Worm (Caenorhabditis elegans) whole organism, L1 larva: ENCODE results near the gene hsp-60.
A peak's percentile ranks its signal among the peaks of the same experiment; 100 is the strongest.

Experiments used
- C04F5.9 ChIP-seq: sonication (generic microtip); optimal IDR thresholded peaks from 2 replicates; lab custom pipeline; 2016; ENCODE audit warnings: missing genetic modification characterization, missing compliant biosample characterization
- C16A3.4 ChIP-seq: fragments of 150-350 bp; optimal IDR thresholded peaks from 2 replicates; lab custom pipeline; 2014; ENCODE audit warnings: missing biosample characterization, missing genetic modification characterization
- C34B4.2 ChIP-seq: sonication (generic microtip); optimal IDR thresholded peaks from 2 replicates; lab custom pipeline; 2017; ENCODE audit warnings: mild to moderate bottlenecking, missing genetic modification characterization, missing compliant biosample characterization
- Y116A8C.19 ChIP-seq: sonication (generic microtip); optimal IDR thresholded peaks from 2 replicates; lab custom pipeline; 2016; ENCODE audit warnings: missing compliant biosample characterization, missing genetic modification characterization, borderline replicate concordance
- aly-2 ChIP-seq: fragments of 150-350 bp; optimal IDR thresholded peaks from 2 replicates; lab custom pipeline; 2014; ENCODE audit warnings: missing biosample characterization, missing genetic modification characterization
- ama-1 ChIP-seq: fragments of 150-350 bp; optimal IDR thresholded peaks from 2 replicates; lab custom pipeline; 2014
- ceh-63 ChIP-seq: fragments of 200-800 bp; sonication (Bioruptor generic); optimal IDR thresholded peaks from 2 replicates; lab custom pipeline; 2018; ENCODE audit warnings: mild to moderate bottlenecking, missing genetic modification characterization, missing compliant biosample characterization
- ceh-8 ChIP-seq: fragments of 200-800 bp; sonication (Bioruptor generic); optimal IDR thresholded peaks from 2 replicates; lab custom pipeline; 2018; ENCODE audit warnings: mild to moderate bottlenecking, missing genetic modification characterization, moderate library complexity, missing compliant biosample characterization
- ceh-82 ChIP-seq, 3 experiments: fragments of 150-350 bp in 1 of 3; sonication (generic microtip) in 2 of 3; optimal IDR thresholded peaks; 2 replicates each; lab custom pipeline; 2014 to 2017; ENCODE audit warnings: missing biosample characterization in 3 of 3, missing genetic modification characterization in 3 of 3
- ceh-88 ChIP-seq: fragments of 200-800 bp; sonication (Bioruptor generic); IDR thresholded peaks from 2 replicates; pipeline ENCODE4 v1.3.6; 2022; ENCODE audit warnings: missing genetic modification characterization, missing compliant biosample characterization
- ceh-90 ChIP-seq: sonication (generic microtip); optimal IDR thresholded peaks from 2 replicates; lab custom pipeline; 2016; ENCODE audit warnings: missing genetic modification characterization, missing compliant biosample characterization
- dpl-1 ChIP-seq, 3 experiments: fragments of 150-350 bp in 2 of 3; sonication (generic microtip) in 1 of 3; optimal IDR thresholded peaks; 2 replicates each; lab custom pipeline; 2014 to 2017; ENCODE audit warnings: missing biosample characterization in 3 of 3, missing genetic modification characterization in 3 of 3, missing genetic modification reagents in 3 of 3
- efl-1 ChIP-seq, 4 experiments: fragments of 150-350 bp; optimal IDR thresholded peaks in 3 of 4; peaks in 1 of 4; 1 replicate in 1 of 4; 2 replicates in 3 of 4; lab custom pipeline; 2014; ENCODE audit warnings: missing biosample characterization in 2 of 4, missing genetic modification characterization in 2 of 4, missing genetic modification reagents in 2 of 4
- egl-13 ChIP-seq: sonication (generic microtip); optimal IDR thresholded peaks from 2 replicates; lab custom pipeline; 2016; ENCODE audit warnings: missing genotype, missing genetic modification reagents, missing genetic modification characterization, missing compliant biosample characterization
- egl-27 ChIP-seq, 2 experiments: fragments of 150-350 bp in 1 of 2; sonication (generic microtip); optimal IDR thresholded peaks; 3 replicates each; lab custom pipeline; 2017 to 2018; ENCODE audit warnings: missing biosample characterization in 2 of 2, missing genetic modification characterization in 2 of 2, missing genetic modification reagents in 2 of 2
- elt-3 ChIP-seq, 6 experiments: fragments of 150-350 bp in 1 of 6; sonication (generic microtip); optimal IDR thresholded peaks; 2 replicates each; lab custom pipeline; 2017 to 2018; ENCODE audit warnings: missing biosample characterization in 6 of 6, missing genetic modification characterization in 6 of 6, inconsistent platforms in 1 of 6
- fkh-10 ChIP-seq: sonication (generic microtip); optimal IDR thresholded peaks from 2 replicates; lab custom pipeline; 2017; ENCODE audit warnings: missing biosample characterization, missing genetic modification reagents, missing genetic modification characterization
- fkh-8 ChIP-seq: sonication (generic microtip); optimal IDR thresholded peaks from 2 replicates; lab custom pipeline; 2016; ENCODE audit warnings: mild to moderate bottlenecking, missing genetic modification characterization, missing compliant biosample characterization
- hlh-4 ChIP-seq: sonication (generic microtip); optimal IDR thresholded peaks from 2 replicates; lab custom pipeline; 2016; ENCODE audit warnings: mild to moderate bottlenecking, missing genetic modification characterization, missing compliant biosample characterization
- irx-1 ChIP-seq: sonication (generic microtip); optimal IDR thresholded peaks from 2 replicates; lab custom pipeline; 2016; ENCODE audit warnings: missing genetic modification characterization, missing compliant biosample characterization
- lin-13 ChIP-seq: fragments of 150-350 bp; optimal IDR thresholded peaks from 2 replicates; lab custom pipeline; 2014; ENCODE audit warnings: missing biosample characterization, missing genetic modification reagents, missing genetic modification characterization
- lin-35 ChIP-seq, 2 experiments: fragments of 150-350 bp; optimal IDR thresholded peaks; 2 replicates each; lab custom pipeline; 2014; ENCODE audit warnings: missing biosample characterization in 2 of 2, missing genetic modification characterization in 2 of 2, missing genetic modification reagents in 2 of 2
- lin-39 ChIP-seq: fragments of 150-350 bp; optimal IDR thresholded peaks from 2 replicates; lab custom pipeline; 2014; ENCODE audit warnings: missing biosample characterization, missing genetic modification reagents, missing genetic modification characterization
- lir-3 ChIP-seq: sonication (generic microtip); optimal IDR thresholded peaks from 2 replicates; lab custom pipeline; 2016; ENCODE audit warnings: mild to moderate bottlenecking, missing genetic modification characterization, moderate library complexity, missing compliant biosample characterization; ENCODE audit not compliant: poor library complexity
- lsy-2 ChIP-seq, 2 experiments: fragments of 150-350 bp; optimal IDR thresholded peaks; 2 replicates each; lab custom pipeline; 2014; ENCODE audit warnings: missing biosample characterization in 2 of 2, missing genetic modification characterization in 2 of 2
- mab-9 ChIP-seq: fragments of 200-800 bp; sonication (Bioruptor generic); IDR thresholded peaks from 2 replicates; pipeline ENCODE4 v1.3.6; 2022; ENCODE audit warnings: missing genetic modification reagents, missing genetic modification characterization, missing compliant biosample characterization
- mef-2 ChIP-seq: fragments of 150-350 bp; optimal IDR thresholded peaks from 2 replicates; lab custom pipeline; 2014; ENCODE audit warnings: missing biosample characterization, missing genetic modification characterization
- mep-1 ChIP-seq: fragments of 150-350 bp; optimal IDR thresholded peaks from 2 replicates; lab custom pipeline; 2014; ENCODE audit warnings: missing biosample characterization, missing genetic modification characterization
- nhr-11 ChIP-seq: fragments of 150-350 bp; optimal IDR thresholded peaks from 2 replicates; lab custom pipeline; 2014; ENCODE audit warnings: missing biosample characterization, missing genetic modification characterization
- nhr-19 ChIP-seq: fragments of 200-800 bp; sonication (Bioruptor generic); conservative IDR thresholded peaks from 2 replicates; pipeline ENCODE4 v1.3.6; 2022; ENCODE audit warnings: missing genetic modification characterization, missing compliant biosample characterization
- nhr-71 ChIP-seq: sonication (generic microtip); optimal IDR thresholded peaks from 2 replicates; lab custom pipeline; 2016; ENCODE audit warnings: mild to moderate bottlenecking, missing genetic modification characterization, moderate library complexity, missing compliant biosample characterization
- nhr-77 ChIP-seq: fragments of 150-350 bp; optimal IDR thresholded peaks from 2 replicates; lab custom pipeline; 2014; ENCODE audit warnings: missing biosample characterization, missing genetic modification characterization
- nhr-84 ChIP-seq: sonication (generic microtip); optimal IDR thresholded peaks from 2 replicates; lab custom pipeline; 2017; ENCODE audit warnings: missing biosample characterization, missing genetic modification characterization
- nhr-85 ChIP-seq: sonication (generic microtip); peaks from one replicate; lab custom pipeline; 2016; ENCODE audit warnings: missing genetic modification characterization, inconsistent platforms, missing compliant biosample characterization
- nhr-90 ChIP-seq: sonication (generic microtip); optimal IDR thresholded peaks from 2 replicates; lab custom pipeline; 2016; ENCODE audit warnings: mild to moderate bottlenecking, missing genetic modification characterization, missing compliant biosample characterization; ENCODE audit not compliant: poor library complexity
- rnt-1 ChIP-seq: sonication (generic microtip); optimal IDR thresholded peaks from 2 replicates; lab custom pipeline; 2016; ENCODE audit warnings: mild to moderate bottlenecking, missing genetic modification characterization, moderate library complexity, missing compliant biosample characterization
- snu-23 ChIP-seq: sonication (generic microtip); optimal IDR thresholded peaks from 2 replicates; lab custom pipeline; 2016; ENCODE audit warnings: missing genetic modification characterization, missing compliant biosample characterization
- sox-4 ChIP-seq: sonication (generic microtip); optimal IDR thresholded peaks from 2 replicates; lab custom pipeline; 2016; ENCODE audit warnings: missing genetic modification characterization, missing compliant biosample characterization
- sptf-1 ChIP-seq: fragments of 150-350 bp; optimal IDR thresholded peaks from 2 replicates; lab custom pipeline; 2014; ENCODE audit warnings: missing biosample characterization, missing genetic modification characterization
- sup-37 ChIP-seq: fragments of 200-800 bp; sonication (Bioruptor generic); optimal IDR thresholded peaks from 2 replicates; lab custom pipeline; 2018; ENCODE audit warnings: mild to moderate bottlenecking, missing genetic modification characterization, missing compliant biosample characterization
- swsn-7 ChIP-seq: sonication (generic microtip); optimal IDR thresholded peaks from 2 replicates; lab custom pipeline; 2016; ENCODE audit warnings: missing genetic modification characterization, missing compliant biosample characterization
- unc-130 ChIP-seq: fragments of 150-350 bp; optimal IDR thresholded peaks from 2 replicates; lab custom pipeline; 2017; ENCODE audit warnings: missing biosample characterization, missing genetic modification characterization, inconsistent platforms
- unc-30 ChIP-seq: sonication (generic microtip); optimal IDR thresholded peaks from 2 replicates; lab custom pipeline; 2017; ENCODE audit warnings: missing biosample characterization, missing genetic modification characterization
- vab-15 ChIP-seq: sonication (generic microtip); optimal IDR thresholded peaks from 2 replicates; lab custom pipeline; 2017; ENCODE audit warnings: missing genotype, mild to moderate bottlenecking, missing genetic modification characterization, missing compliant biosample characterization
- ztf-4 ChIP-seq: fragments of 150-350 bp; optimal IDR thresholded peaks from 2 replicates; lab custom pipeline; 2014; ENCODE audit warnings: missing biosample characterization, missing genetic modification characterization

hsp-60 gene

DNA sequence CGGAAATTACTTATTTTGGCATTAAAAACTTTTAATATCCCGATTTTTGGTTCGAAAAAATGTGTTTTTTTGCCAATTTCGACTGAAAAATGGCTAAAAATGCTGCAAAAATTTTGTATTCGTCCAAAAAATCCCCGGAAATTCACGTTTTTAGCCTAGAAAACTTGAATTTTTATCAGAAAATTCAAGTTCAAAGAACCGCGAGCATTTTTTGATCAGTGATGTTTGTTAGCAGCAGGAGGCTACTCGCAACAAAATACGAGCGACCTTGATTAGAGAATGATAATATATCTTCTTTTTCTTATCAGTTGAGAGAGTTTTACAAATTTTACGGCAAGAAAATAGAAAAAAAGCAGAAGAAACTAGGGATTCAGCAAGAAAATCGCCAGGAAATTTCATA is 2.8 kb downstream of the hsp-60 start (continued):
- TF ChIP-seq nhr-77 (tag; lab: Kevin White, UChicago) (no peak), lin-39 (tag; lab: Kevin White, UChicago) (no peak), sup-37 (no peak), aly-2 (tag; lab: Kevin White, UChicago) (no peak), C16A3.4 (tag; lab: Kevin White, UChicago) (no peak), hlh-4 (no peak), lin-13 (GFP tag; lab: Kevin White, UChicago) (no peak), unc-30 (no peak), ceh-88 (GFP tag; lab: Robert Waterston, UW) (no peak), ztf-4 (tag; lab: Kevin White, UChicago) (peak; percentile 18), lin-35 (GFP tag; optimal IDR thresholded peaks at IDR 0.05; lab: Kevin White, UChicago) (no peak), mep-1 (tag; lab: Kevin White, UChicago) (peak; percentile 17), lir-3 (tag; lab: Kevin White, UChicago) (no peak), swsn-7 (no peak), C04F5.9 (tag; lab: Kevin White, UChicago) (no peak), nhr-11 (no peak), nhr-85 (tag; lab: Kevin White, UChicago) (no peak), mab-9 (no peak), fkh-8 (tag; lab: Kevin White, UChicago) (no peak), fkh-10 (GFP tag; lab: Kevin White, UChicago) (no peak), unc-130 (tag; lab: Kevin White, UChicago) (no peak), rnt-1 (no peak), irx-1 (no peak), ama-1 (peak; percentile 29), efl-1 (optimal IDR thresholded peaks at IDR 0.05; lab: Kevin White, UChicago) (no peak), efl-1 (GFP tag; optimal IDR thresholded peaks at IDR 0.05 in 1 of 2; lab: Kevin White, UChicago) (peak in 1 of 2 experiments; percentile 15), nhr-84 (tag; lab: Kevin White, UChicago) (no peak), nhr-71 (peak; percentile 79), dpl-1 (GFP tag; optimal IDR thresholded peaks at IDR 0.05; lab: Kevin White, UChicago) (no peak), ceh-63 (no peak), egl-13 (no peak), C34B4.2 (tag; lab: Kevin White, UChicago) (no peak), ceh-82 (tag; optimal IDR thresholded peaks at IDR 0.05; lab: Kevin White, UChicago) (no peak), egl-27 (tag; optimal IDR thresholded peaks at IDR 0.05; lab: Kevin White, UChicago) (no peak), ceh-90 (tag; lab: Kevin White, UChicago) (no peak), ceh-8 (GFP tag; lab: Kevin White, UChicago) (no peak), elt-3 (tag; optimal IDR thresholded peaks at IDR 0.05; lab: Kevin White, UChicago) (peak in 3 of 6 experiments; percentile 12 to 67 (median 62)), nhr-90 (tag; lab: Kevin White, UChicago) (peak; percentile 43), nhr-19 (GFP tag; lab: Robert Waterston, UW) (peak; percentile 42), snu-23 (peak; percentile 58), vab-15 (tag; lab: Kevin White, UChicago) (no peak), mef-2 (tag; lab: Kevin White, UChicago) (no peak), sptf-1 (tag; lab: Kevin White, UChicago) (no peak), sox-4 (no peak), lsy-2 (tag; optimal IDR thresholded peaks at IDR 0.05; lab: Kevin White, UChicago) (peak in 1 of 2 experiments; percentile 7), Y116A8C.19 (tag; lab: Kevin White, UChicago) (no peak)
